Worm (Caenorhabditis elegans): Measurements from ENCODE around the gene scp-1.
A peak's percentile ranks its signal among the peaks of the same experiment; 100 is the strongest.

The scp-1 gene

DNA sequence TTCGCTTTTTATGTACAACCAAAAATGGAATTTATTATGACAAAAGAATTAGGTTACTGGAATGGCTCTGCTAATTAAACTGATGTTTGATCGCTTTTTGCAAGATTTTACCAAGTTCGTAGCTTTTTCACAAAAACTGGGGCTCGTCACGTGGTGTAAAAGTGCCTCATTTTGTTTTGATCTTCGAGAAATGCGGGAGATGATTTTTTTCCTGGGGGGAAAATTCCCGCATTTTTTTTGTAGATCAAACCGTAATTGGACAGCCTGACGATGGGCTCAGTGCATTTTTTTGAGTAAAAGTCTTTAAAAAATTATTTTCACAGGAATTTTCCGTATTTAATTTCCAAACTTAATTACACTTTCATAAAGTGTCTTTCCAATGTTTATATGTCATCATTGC lies 44.7 kb upstream of the scp-1 start:
- TF ChIP-seq ceh-82 (tag; optimal IDR thresholded peaks at IDR 0.05) = no peak
- no peak for TF ChIP-seq sma-9 (GFP tag; optimal IDR thresholded peaks at IDR 0.05)
- no peak for TF ChIP-seq sma-9 (tag; optimal IDR thresholded peaks at IDR 0.05)

DNA sequence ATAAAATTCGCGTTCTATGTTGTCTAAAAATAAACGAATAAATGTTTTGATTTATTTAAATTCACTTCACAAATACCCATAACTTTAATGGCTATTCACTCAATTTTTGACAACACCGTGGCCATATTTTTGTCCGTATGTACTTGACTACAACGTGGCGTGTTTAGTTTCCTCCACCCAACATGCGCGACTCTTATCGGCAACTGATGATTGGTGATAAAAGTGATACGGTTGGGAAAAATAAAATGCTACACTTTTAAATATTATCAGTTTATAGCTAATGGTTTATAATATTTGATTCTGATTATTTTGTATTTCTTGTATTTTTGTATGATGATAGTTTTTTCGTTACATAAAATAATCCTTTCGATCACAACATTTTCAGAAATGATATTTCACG lies 42.2 kb upstream of the scp-1 start, which contains the start of gene acs-7:
Gene acs-7 (plus strand): TSS at position 386 of the 400 bp plus-strand sequence.
- TF ChIP-seq F13H6.1 (tag; optimal IDR thresholded peaks at IDR 0.05) (peak; percentile 31), sem-4 (tag; optimal IDR thresholded peaks at IDR 0.05) (no peak), skn-1 (tag; optimal IDR thresholded peaks at IDR 0.05) (peak; percentile 39), fos-1 (tag; optimal IDR thresholded peaks at IDR 0.05) (peak; percentile 97), elt-1 (tag; optimal IDR thresholded peaks at IDR 0.05) (no peak), sma-9 (GFP tag; optimal IDR thresholded peaks at IDR 0.05) (peak; percentile 52), sma-9 (tag; optimal IDR thresholded peaks at IDR 0.05) (no peak), crh-2 (tag; optimal IDR thresholded peaks at IDR 0.05) (peak; percentile 91), gmeb-1 (tag; optimal IDR thresholded peaks at IDR 0.05) (peak; percentile 50)

DNA sequence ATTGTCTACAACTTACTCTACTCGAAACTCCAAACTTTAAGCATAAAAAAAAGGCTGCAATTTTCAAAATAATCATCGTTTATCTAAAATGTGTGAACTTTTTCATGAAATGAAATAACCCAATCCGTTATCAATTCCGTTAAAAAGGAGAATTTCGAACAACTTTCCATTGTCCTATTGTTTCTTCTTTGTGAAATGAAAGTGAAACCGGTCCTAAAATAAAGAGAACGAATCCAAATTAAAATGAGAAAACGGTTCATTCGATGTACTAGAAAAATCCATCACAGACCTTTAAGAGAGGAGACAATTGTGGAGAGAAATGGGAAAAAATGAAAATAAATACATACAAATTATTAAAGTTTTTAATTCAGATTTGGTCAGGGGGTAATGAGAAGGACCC lies 38.1 kb upstream of the scp-1 start, which contains the start of gene C01G6.9:
Gene C01G6.9 (minus strand): TSS at position 141 of the 400 bp plus-strand sequence.
- no peak for TF ChIP-seq C34F6.9 (tag; optimal IDR thresholded peaks at IDR 0.05)
- no peak for TF ChIP-seq sma-9 (GFP tag; optimal IDR thresholded peaks at IDR 0.05)
- TF ChIP-seq sma-9 (tag; optimal IDR thresholded peaks at IDR 0.05) = no peak
- no peak for TF ChIP-seq blmp-1 (tag; optimal IDR thresholded peaks at IDR 0.05; ENCODE audit: insufficient read depth)
- no peak for TF ChIP-seq lin-39 (tag; optimal IDR thresholded peaks at IDR 0.05)
- TF ChIP-seq lin-11 (tag; optimal IDR thresholded peaks at IDR 0.05) = no peak
- TF ChIP-seq ceh-16 (tag; optimal IDR thresholded peaks at IDR 0.05) = no peak
- no peak for TF ChIP-seq crh-2 (tag; optimal IDR thresholded peaks at IDR 0.05)
- no peak for TF ChIP-seq aly-2 (tag; optimal IDR thresholded peaks at IDR 0.05)
- TF ChIP-seq Y55F3AM.14 (GFP tag; optimal IDR thresholded peaks at IDR 0.05) = no peak
- no peak for TF ChIP-seq unc-62 (GFP tag; optimal IDR thresholded peaks at IDR 0.05)
- TF ChIP-seq skn-1 (tag; optimal IDR thresholded peaks at IDR 0.05) = no peak
- no peak for TF ChIP-seq fos-1 (tag; optimal IDR thresholded peaks at IDR 0.05)

DNA sequence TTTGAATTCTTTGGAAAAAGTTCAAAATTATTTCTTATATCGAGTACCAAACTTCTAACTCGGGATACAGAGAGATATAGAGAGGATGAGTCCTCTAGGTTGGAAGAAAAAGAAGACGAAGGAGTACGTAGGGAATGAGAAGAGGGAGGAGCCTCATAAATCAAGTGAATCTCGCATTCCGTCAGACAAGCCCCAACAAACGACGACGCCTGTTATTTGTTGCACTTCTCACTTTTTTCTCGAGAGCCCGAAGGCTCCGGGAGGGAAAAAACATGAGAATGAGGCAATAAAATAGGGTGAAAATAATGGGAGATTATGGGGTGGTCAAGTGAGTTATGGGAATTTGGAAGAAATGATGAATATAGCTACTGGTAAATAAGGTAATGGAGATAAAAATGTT lies 34.1 kb upstream of the scp-1 start:
- TF ChIP-seq mab-5 (tag; optimal IDR thresholded peaks at IDR 0.05) (peak; percentile 93), ztf-1 (GFP tag; conservative IDR thresholded peaks at IDR 0.05) (no peak), sma-9 (GFP tag; optimal IDR thresholded peaks at IDR 0.05) (peak; percentile 23), sma-9 (tag; optimal IDR thresholded peaks at IDR 0.05) (no peak), alr-1 (tag; optimal IDR thresholded peaks at IDR 0.05) (no peak), unc-39 (tag; optimal IDR thresholded peaks at IDR 0.05) (no peak), nhr-23 (tag; optimal IDR thresholded peaks at IDR 0.05) (no peak), snpc-4 (tag; optimal IDR thresholded peaks at IDR 0.05) (no peak), unc-62 (GFP tag; optimal IDR thresholded peaks at IDR 0.05) (no peak), mdl-1 (tag; optimal IDR thresholded peaks at IDR 0.05) (no peak), crh-2 (tag; optimal IDR thresholded peaks at IDR 0.05) (no peak), F13H6.1 (tag; optimal IDR thresholded peaks at IDR 0.05) (peak; percentile 1), mbf-1 (tag; optimal IDR thresholded peaks at IDR 0.05) (no peak), nhr-6 (tag; optimal IDR thresholded peaks at IDR 0.05) (no peak), nhr-21 (tag; optimal IDR thresholded peaks at IDR 0.05) (no peak), ceh-16 (tag; optimal IDR thresholded peaks at IDR 0.05) (no peak), lsy-2 (tag; optimal IDR thresholded peaks at IDR 0.05) (peak in 1 of 2 experiments; percentile 21), lin-13 (GFP tag; optimal IDR thresholded peaks at IDR 0.05) (no peak), Y55F3AM.14 (GFP tag; optimal IDR thresholded peaks at IDR 0.05) (no peak), sem-4 (tag; optimal IDR thresholded peaks at IDR 0.05) (no peak), nhr-10 (tag; optimal IDR thresholded peaks at IDR 0.05) (no peak), ztf-4 (tag; optimal IDR thresholded peaks at IDR 0.05) (no peak), nhr-77 (tag; optimal IDR thresholded peaks at IDR 0.05) (no peak), ztf-11 (tag; optimal IDR thresholded peaks at IDR 0.05) (no peak), peb-1 (tag; optimal IDR thresholded peaks at IDR 0.05) (no peak), R02D3.7 (tag; optimal IDR thresholded peaks at IDR 0.05) (no peak), nhr-11 (tag; optimal IDR thresholded peaks at IDR 0.05) (no peak), nhr-12 (tag; optimal IDR thresholded peaks at IDR 0.05) (no peak), sma-3 (GFP tag; optimal IDR thresholded peaks at IDR 0.05) (no peak), C34F6.9 (tag; optimal IDR thresholded peaks at IDR 0.05) (no peak), zag-1 (tag; optimal IDR thresholded peaks at IDR 0.05) (no peak), egl-27 (tag; optimal IDR thresholded peaks at IDR 0.05) (no peak), elt-3 (tag; optimal IDR thresholded peaks at IDR 0.05) (no peak), fos-1 (tag; optimal IDR thresholded peaks at IDR 0.05) (no peak), nhr-129 (tag; optimal IDR thresholded peaks at IDR 0.05) (peak; percentile 25), blmp-1 (tag; optimal IDR thresholded peaks at IDR 0.05; ENCODE audit: insufficient read depth) (no peak), unc-55 (GFP tag; optimal IDR thresholded peaks at IDR 0.05) (peak; percentile 23), lin-39 (tag; optimal IDR thresholded peaks at IDR 0.05) (no peak), ZK546.5 (tag; optimal IDR thresholded peaks at IDR 0.05) (no peak), nhr-25 (tag; optimal IDR thresholded peaks at IDR 0.05) (no peak), skn-1 (tag; optimal IDR thresholded peaks at IDR 0.05) (no peak), ceh-82 (tag; optimal IDR thresholded peaks at IDR 0.05) (no peak)
